Worm (Caenorhabditis elegans) whole organism, L4 larva: ENCODE measurements around the gene mrps-31.

ENCODE experiments used
- F37D6.2 ChIP-seq: sonication (generic microtip); optimal IDR thresholded peaks from 2 replicates; lab custom pipeline; 2016; ENCODE audit warnings: mild to moderate bottlenecking, missing genetic modification characterization, missing compliant biosample characterization
- F49E8.2 ChIP-seq: sonication (generic microtip); optimal IDR thresholded peaks from 2 replicates; lab custom pipeline; 2016; ENCODE audit warnings: missing compliant biosample characterization, mild to moderate bottlenecking, missing genetic modification characterization, borderline replicate concordance
- T20F7.1 ChIP-seq: fragments of 200-800 bp; sonication (Bioruptor generic); optimal IDR thresholded peaks from 2 replicates; lab custom pipeline; 2018; ENCODE audit warnings: mild to moderate bottlenecking, missing genetic modification characterization, missing compliant biosample characterization
- aha-1 ChIP-seq: fragments of 150-350 bp; peaks from one replicate; lab custom pipeline; 2014; ENCODE audit warnings: missing biosample characterization, missing genetic modification characterization
- ceh-20 ChIP-seq: fragments of 200-800 bp; sonication (Bioruptor generic); IDR thresholded peaks from 2 replicates; pipeline ENCODE4 v1.3.6; 2022; ENCODE audit warnings: missing genetic modification reagents, missing genetic modification characterization, missing compliant biosample characterization
- ceh-28 ChIP-seq: fragments of 150-350 bp; optimal IDR thresholded peaks from 2 replicates; lab custom pipeline; 2014; ENCODE audit warnings: missing biosample characterization, missing genetic modification reagents, missing genetic modification characterization
- ceh-32 ChIP-seq: sonication (generic microtip); optimal IDR thresholded peaks from 2 replicates; lab custom pipeline; 2016; ENCODE audit warnings: mild to moderate bottlenecking, missing genetic modification characterization, missing compliant biosample characterization; ENCODE audit not compliant: poor library complexity
- ceh-44 ChIP-seq: fragments of 200-800 bp; sonication (Bioruptor generic); IDR thresholded peaks from 2 replicates; pipeline ENCODE4 v1.3.6; 2022; ENCODE audit warnings: missing genetic modification reagents, missing genetic modification characterization, missing compliant biosample characterization
- ctbp-1 ChIP-seq: fragments of 200-800 bp; sonication (Bioruptor generic); IDR thresholded peaks from 2 replicates; pipeline ENCODE4 v1.3.6; 2022; ENCODE audit warnings: missing genetic modification reagents, missing genetic modification characterization, missing compliant biosample characterization
- daf-16 ChIP-seq, 3 experiments: sonication (generic microtip); optimal IDR thresholded peaks; 2 replicates each; lab custom pipeline; 2016 to 2017; ENCODE audit warnings: missing genetic modification characterization in 3 of 3, missing genetic modification reagents in 3 of 3, mild to moderate bottlenecking in 2 of 3, missing compliant biosample characterization in 2 of 3, missing biosample characterization in 1 of 3, moderate library complexity in 1 of 3
- daf-19 ChIP-seq: fragments of 200-800 bp; sonication (Bioruptor generic); conservative IDR thresholded peaks from 2 replicates; pipeline ENCODE4 v1.3.6; 2022; ENCODE audit warnings: missing genetic modification characterization, missing compliant biosample characterization
- dmd-6 ChIP-seq: fragments of 200-800 bp; sonication (Bioruptor generic); IDR thresholded peaks from 2 replicates; pipeline ENCODE4 v1.3.6; 2022; ENCODE audit warnings: missing genetic modification reagents, missing genetic modification characterization, missing compliant biosample characterization
- dve-1 ChIP-seq: sonication (generic microtip); optimal IDR thresholded peaks from 2 replicates; lab custom pipeline; 2017; ENCODE audit warnings: antibody characterized with exemption, mild to moderate bottlenecking, missing genetic modification characterization, missing compliant biosample characterization; ENCODE audit not compliant: insufficient read depth
- egl-27 ChIP-seq: sonication (generic microtip); optimal IDR thresholded peaks from 3 replicates; lab custom pipeline; 2017; ENCODE audit warnings: missing biosample characterization, missing genetic modification reagents, missing genetic modification characterization
- fos-1 ChIP-seq: fragments of 150-350 bp; optimal IDR thresholded peaks from 2 replicates; lab custom pipeline; 2014; ENCODE audit warnings: missing biosample characterization, missing genetic modification characterization
- gei-8 ChIP-seq: fragments of 200-800 bp; sonication (Bioruptor generic); optimal IDR thresholded peaks from 2 replicates; lab custom pipeline; 2018; ENCODE audit warnings: mild to moderate bottlenecking, missing genetic modification characterization, missing compliant biosample characterization
- lim-7 ChIP-seq: fragments of 200-800 bp; sonication (Bioruptor generic); IDR thresholded peaks from 2 replicates; pipeline ENCODE4 v1.3.6; 2022; ENCODE audit warnings: missing genetic modification characterization, missing compliant biosample characterization
- lin-13 ChIP-seq: fragments of 150-350 bp; optimal IDR thresholded peaks from 2 replicates; lab custom pipeline; 2014; ENCODE audit warnings: missing biosample characterization, missing genetic modification reagents, missing genetic modification characterization
- lin-15B ChIP-seq: fragments of 150-350 bp; sonication (generic microtip); optimal IDR thresholded peaks from 3 replicates; lab custom pipeline; 2014; ENCODE audit warnings: missing biosample characterization, missing genetic modification characterization
- lsy-2 ChIP-seq, 2 experiments: fragments of 150-350 bp in 1 of 2; sonication (generic microtip) in 1 of 2; optimal IDR thresholded peaks; 2 replicates each; lab custom pipeline; 2014 to 2017; ENCODE audit warnings: missing biosample characterization in 2 of 2, missing genetic modification characterization in 2 of 2
- mdl-1 ChIP-seq, 2 experiments: fragments of 150-350 bp in 1 of 2; sonication (generic microtip) in 1 of 2; optimal IDR thresholded peaks; 2 replicates each; lab custom pipeline; 2014 to 2017; ENCODE audit warnings: missing biosample characterization in 2 of 2, missing genetic modification characterization in 2 of 2
- mdt-29 ChIP-seq: fragments of 200-800 bp; sonication (Bioruptor generic); IDR thresholded peaks from 2 replicates; pipeline ENCODE4 v1.3.6; 2022; ENCODE audit warnings: missing genetic modification reagents, missing genetic modification characterization, missing compliant biosample characterization
- mxl-3 ChIP-seq: fragments of 200-800 bp; sonication (Bioruptor generic); optimal IDR thresholded peaks from 2 replicates; lab custom pipeline; 2018; ENCODE audit warnings: mild to moderate bottlenecking, missing genetic modification characterization, missing compliant biosample characterization
- nhr-111 ChIP-seq: fragments of 200-800 bp; sonication (Bioruptor generic); optimal IDR thresholded peaks from 2 replicates; lab custom pipeline; 2018; ENCODE audit warnings: mild to moderate bottlenecking, missing genetic modification characterization, missing compliant biosample characterization
- nhr-77 ChIP-seq: fragments of 150-350 bp; optimal IDR thresholded peaks from 2 replicates; lab custom pipeline; 2014; ENCODE audit warnings: missing biosample characterization, missing genetic modification characterization
- saeg-2 ChIP-seq: fragments of 200-800 bp; sonication (Bioruptor generic); IDR thresholded peaks from 2 replicates; pipeline ENCODE4 v1.3.6; 2022; ENCODE audit warnings: missing genetic modification reagents, missing genetic modification characterization, missing compliant biosample characterization
- sdz-12 ChIP-seq: fragments of 200-800 bp; sonication (Bioruptor generic); optimal IDR thresholded peaks from 2 replicates; lab custom pipeline; 2018; ENCODE audit warnings: mild to moderate bottlenecking, missing genetic modification characterization, missing compliant biosample characterization
- skn-1 ChIP-seq: fragments of 150-350 bp; optimal IDR thresholded peaks from 2 replicates; lab custom pipeline; 2014; ENCODE audit warnings: missing biosample characterization, missing genetic modification characterization
- unc-130 ChIP-seq: sonication (generic microtip); optimal IDR thresholded peaks from 2 replicates; lab custom pipeline; 2016; ENCODE audit warnings: missing genetic modification reagents, missing genetic modification characterization, missing compliant biosample characterization
- unc-62 ChIP-seq, 3 experiments: fragments of 150-350 bp in 1 of 3; sonication (generic microtip); optimal IDR thresholded peaks in 2 of 3; peaks in 1 of 3; 1 replicate in 1 of 3; 2 replicates in 2 of 3; lab custom pipeline; 2014 to 2017; ENCODE audit warnings: missing biosample characterization in 3 of 3, missing genetic modification characterization in 3 of 3, missing genetic modification reagents in 3 of 3, missing genotype in 1 of 3
- zag-1 ChIP-seq: fragments of 150-350 bp; optimal IDR thresholded peaks from 2 replicates; lab custom pipeline; 2014; ENCODE audit warnings: missing biosample characterization, missing genetic modification characterization
- zfp-3 ChIP-seq: fragments of 200-800 bp; sonication (Bioruptor generic); conservative IDR thresholded peaks from 2 replicates; pipeline ENCODE4 v1.3.6; 2022; ENCODE audit warnings: missing genetic modification reagents, missing genetic modification characterization, missing compliant biosample characterization
- zip-2 ChIP-seq: fragments of 150-350 bp; optimal IDR thresholded peaks from 2 replicates; lab custom pipeline; 2014; ENCODE audit warnings: missing biosample characterization, missing genetic modification characterization
- ztf-7 ChIP-seq: fragments of 150-350 bp; optimal IDR thresholded peaks from 2 replicates; lab custom pipeline; 2014; ENCODE audit warnings: missing biosample characterization, missing genetic modification characterization

Gene mrps-31

ce11 chrIII:3634873-3635272 lies 4.7 kb upstream of the mrps-31 start:
- TF ChIP-seq ceh-44 (no peak), zag-1 (tag; lab: Kevin White, UChicago) (no peak), F49E8.2 (tag; lab: Kevin White, UChicago) (no peak), mdl-1 (tag; optimal IDR thresholded peaks at IDR 0.05; lab: Kevin White, UChicago) (no peak), unc-130 (GFP tag; lab: Kevin White, UChicago) (no peak), lsy-2 (tag; optimal IDR thresholded peaks at IDR 0.05; lab: Kevin White, UChicago) (no peak), dmd-6 (GFP tag; lab: Robert Waterston, UW) (no peak), egl-27 (tag; lab: Kevin White, UChicago) (no peak), nhr-111 (GFP tag; lab: Kevin White, UChicago) (no peak), dve-1 (tag; lab: Kevin White, UChicago) (no peak), skn-1 (tag; lab: Kevin White, UChicago) (no peak), ceh-20 (GFP tag; lab: Robert Waterston, UW) (no peak), zfp-3 (GFP tag; lab: Robert Waterston, UW) (no peak), zip-2 (tag; lab: Kevin White, UChicago) (no peak), sdz-12 (no peak), unc-62 (GFP tag; optimal IDR thresholded peaks at IDR 0.05 in 1 of 2; lab: Kevin White, UChicago) (no peak), unc-62 (tag; optimal IDR thresholded peaks at IDR 0.05; lab: Kevin White, UChicago) (no peak), fos-1 (no peak)

ce11 chrIII:3634158-3634557 lies 4.0 kb upstream of the mrps-31 start:
- TF ChIP-seq aha-1 (tag; lab: Kevin White, UChicago) (no peak), sdz-12 (no peak), lin-15B (tag; lab: Kevin White, UChicago) (no peak), ztf-7 (tag; lab: Kevin White, UChicago) (no peak), ceh-32 (no peak), T20F7.1 (GFP tag; lab: Kevin White, UChicago) (no peak), zfp-3 (GFP tag; lab: Robert Waterston, UW) (no peak), saeg-2 (GFP tag; lab: Robert Waterston, UW) (no peak), daf-19 (no peak), mdt-29 (GFP tag; lab: Robert Waterston, UW) (no peak), lim-7 (GFP tag; lab: Robert Waterston, UW) (no peak), gei-8 (GFP tag; lab: Kevin White, UChicago) (no peak), nhr-77 (no peak), ceh-28 (no peak), ctbp-1 (no peak), unc-130 (GFP tag; lab: Kevin White, UChicago) (no peak), lin-13 (no peak), mxl-3 (GFP tag; lab: Kevin White, UChicago) (no peak)

- TF ChIP-seq F37D6.2 (tag; lab: Kevin White, UChicago) (no peak), aha-1 (tag; lab: Kevin White, UChicago) (peak; percentile 59), unc-62 (GFP tag; optimal IDR thresholded peaks at IDR 0.05 in 1 of 2; lab: Kevin White, UChicago) (peak in 1 of 2 experiments; percentile 98), unc-62 (tag; optimal IDR thresholded peaks at IDR 0.05; lab: Kevin White, UChicago) (no peak)
Observed at ce11 chrIII:3632379-3632778, 2.2 kb upstream of the mrps-31 start.

- no peak for TF ChIP-seq daf-16 (GFP tag; optimal IDR thresholded peaks at IDR 0.05; lab: Kevin White, UChicago)
- no peak for TF ChIP-seq daf-16 (tag; optimal IDR thresholded peaks at IDR 0.05; lab: Kevin White, UChicago)
- TF ChIP-seq aha-1 (tag; lab: Kevin White, UChicago) = peak; percentile 19
Observed at ce11 chrIII:3627042-3627441, 3.1 kb downstream of the mrps-31 start, which contains the start of gene sel-8. sel-8 (minus strand) TSS chrIII:3627142.
